Fruit fly (Drosophila melanogaster): Measurements from ENCODE around the gene se.

dm6 chr3L:8512428-8512827 lies 7.9 kb upstream of the se start, which contains the start of gene CG6765:
- TF ChIP-seq usp (GFP tag; optimal IDR thresholded peaks at IDR 0.05), result no peak
- TF ChIP-seq CG8478 (optimal IDR thresholded peaks at IDR 0.05), result no peak
- TF ChIP-seq EcR (GFP tag; optimal IDR thresholded peaks at IDR 0.05), result no peak

All from whole organism.